Worm (Caenorhabditis elegans) whole organism, late embryonic: ENCODE data around the gene K09C4.7.

ENCODE experiments used
- elt-2 ChIP-seq: sonication (generic microtip); optimal IDR thresholded peaks from 2 replicates; lab custom pipeline; 2016; ENCODE audit warnings: missing genetic modification reagents, missing genetic modification characterization, missing compliant biosample characterization
- fkh-10 ChIP-seq: fragments of 150-350 bp; optimal IDR thresholded peaks from 2 replicates; lab custom pipeline; 2014; ENCODE audit warnings: missing biosample characterization, missing genetic modification reagents, missing genetic modification characterization
- nhr-11 ChIP-seq: fragments of 150-350 bp; optimal IDR thresholded peaks from 2 replicates; lab custom pipeline; 2014; ENCODE audit warnings: missing biosample characterization, missing genetic modification characterization
- pat-9 ChIP-seq: fragments of 200-800 bp; sonication (Bioruptor generic); optimal IDR thresholded peaks from 2 replicates; lab custom pipeline; 2018; ENCODE audit warnings: mild to moderate bottlenecking, missing genetic modification characterization, moderate library complexity, missing compliant biosample characterization
- pax-1 ChIP-seq: fragments of 150-350 bp; optimal IDR thresholded peaks from 2 replicates; lab custom pipeline; 2014; ENCODE audit warnings: missing biosample characterization, missing genetic modification characterization
- pha-4 ChIP-seq: fragments of 150-350 bp; optimal IDR thresholded peaks from 2 replicates; lab custom pipeline; 2018; ENCODE audit warnings: missing biosample characterization, missing genetic modification reagents, missing genetic modification characterization

- TF ChIP-seq pat-9 (tag; lab: Kevin White, UChicago) (no peak), pax-1 (tag; lab: Kevin White, UChicago) (no peak), pha-4 (tag; lab: Kevin White, UChicago) (no peak), nhr-11 (no peak), fkh-10 (GFP tag; lab: Kevin White, UChicago) (no peak), elt-2 (no peak)
These were observed 1.9 kb upstream of the K09C4.7 start, which contains the start of gene sul-1 for ce11 chrX:3270806-3271205.
